Fruit fly (Drosophila melanogaster) whole organism, embryonic: ENCODE data around the gene G6P.

Experiments
- Atf3 ChIP-seq: fragments of 200-800 bp; sonication (Bioruptor generic); optimal IDR thresholded peaks from 3 replicates; lab custom pipeline; 2016; ENCODE audit warnings: missing biosample characterization, missing genetic modification characterization
- B-H2 ChIP-seq: fragments of 200-800 bp; sonication (Bioruptor generic); optimal IDR thresholded peaks from 2 replicates; lab custom pipeline; 2018; ENCODE audit warnings: missing biosample characterization, mild to moderate bottlenecking, missing genetic modification characterization
- CG10147 ChIP-seq: fragments of 200-800 bp; sonication (Bioruptor generic); optimal IDR thresholded peaks from 2 replicates; lab custom pipeline; 2019; ENCODE audit warnings: missing biosample characterization, mild to moderate bottlenecking, missing genetic modification characterization, moderate library complexity
- CG10979 ChIP-seq: fragments of 200-800 bp; sonication (Bioruptor generic); optimal IDR thresholded peaks from 2 replicates; lab custom pipeline; 2018; ENCODE audit warnings: missing biosample characterization, mild to moderate bottlenecking, missing genetic modification characterization, moderate library complexity
- CG11093 ChIP-seq: fragments of 200-800 bp; sonication (Bioruptor generic); IDR thresholded peaks from 3 replicates; pipeline ENCODE4 v1.3.6; 2022; ENCODE audit warnings: missing biosample characterization, missing genetic modification characterization
- CG12299 ChIP-seq: fragments of 200-800 bp; sonication (Bioruptor generic); optimal IDR thresholded peaks from 2 replicates; lab custom pipeline; 2018; ENCODE audit warnings: missing biosample characterization, mild to moderate bottlenecking, missing genetic modification characterization
- CG13296 ChIP-seq: fragments of 200-800 bp; sonication (Bioruptor generic); optimal IDR thresholded peaks from 3 replicates; lab custom pipeline; 2018; ENCODE audit warnings: missing biosample characterization, mild to moderate bottlenecking, missing genetic modification characterization
- CG13424 ChIP-seq: fragments of 200-800 bp; sonication (Bioruptor generic); optimal IDR thresholded peaks from 2 replicates; lab custom pipeline; 2019; ENCODE audit warnings: missing biosample characterization, mild to moderate bottlenecking, missing genetic modification characterization, moderate library complexity
- CG1603 ChIP-seq: fragments of 200-800 bp; sonication (Bioruptor generic); optimal IDR thresholded peaks from 2 replicates; lab custom pipeline; 2019; ENCODE audit warnings: missing biosample characterization, mild to moderate bottlenecking, missing genetic modification characterization, moderate library complexity
- CG17385 ChIP-seq: fragments of 200-800 bp; sonication (Bioruptor generic); optimal IDR thresholded peaks from 3 replicates; lab custom pipeline; 2018; ENCODE audit warnings: missing biosample characterization, mild to moderate bottlenecking, missing genetic modification characterization
- CG17612 ChIP-seq: fragments of 200-800 bp; sonication (Bioruptor generic); IDR thresholded peaks from 2 replicates; pipeline ENCODE4 v1.3.6; 2022; ENCODE audit warnings: missing biosample characterization, missing genetic modification characterization
- CG17829 ChIP-seq: fragments of 200-800 bp; optimal IDR thresholded peaks from 2 replicates; lab custom pipeline; 2019; ENCODE audit warnings: missing biosample characterization, mild to moderate bottlenecking, missing genetic modification characterization, moderate library complexity
- CG2678 ChIP-seq: fragments of 200-800 bp; sonication (Bioruptor generic); optimal IDR thresholded peaks from 3 replicates; lab custom pipeline; 2019; ENCODE audit warnings: missing biosample characterization, mild to moderate bottlenecking, missing genetic modification characterization, moderate library complexity
- CG31365 ChIP-seq: fragments of 200-800 bp; sonication (Bioruptor generic); optimal IDR thresholded peaks from 2 replicates; lab custom pipeline; 2018; ENCODE audit warnings: missing biosample characterization, mild to moderate bottlenecking, missing genetic modification characterization
- CG34224 ChIP-seq: fragments of 200-800 bp; sonication (Bioruptor generic); IDR thresholded peaks from 3 replicates; pipeline ENCODE4 v1.3.6; 2022; ENCODE audit warnings: missing biosample characterization, missing genetic modification characterization; ENCODE audit not compliant: partially characterized antibody
- CG3995 ChIP-seq: fragments of 200-800 bp; sonication (Bioruptor generic); optimal IDR thresholded peaks from 3 replicates; lab custom pipeline; 2016; ENCODE audit warnings: missing biosample characterization, missing genetic modification characterization
- CG4328 ChIP-seq: fragments of 200-800 bp; sonication (Bioruptor generic); optimal IDR thresholded peaks from 3 replicates; lab custom pipeline; 2017; ENCODE audit warnings: missing biosample characterization, missing genetic modification reagents, missing genetic modification characterization
- CG7987 ChIP-seq: fragments of 200-800 bp; sonication (Bioruptor generic); optimal IDR thresholded peaks from 2 replicates; lab custom pipeline; 2018; ENCODE audit warnings: missing biosample characterization, mild to moderate bottlenecking, missing genetic modification characterization, moderate library complexity
- CG9437 ChIP-seq: fragments of 200-800 bp; sonication (Bioruptor generic); optimal IDR thresholded peaks from 2 replicates; lab custom pipeline; 2018; ENCODE audit warnings: missing biosample characterization, mild to moderate bottlenecking, missing genetic modification characterization
- CG9797 ChIP-seq: fragments of 200-800 bp; sonication (Bioruptor generic); optimal IDR thresholded peaks from 3 replicates; lab custom pipeline; 2018; ENCODE audit warnings: missing biosample characterization, mild to moderate bottlenecking, missing genetic modification characterization
- CoRest ChIP-seq: fragments of 200-800 bp; sonication (Bioruptor generic); optimal IDR thresholded peaks from 3 replicates; lab custom pipeline; 2018; ENCODE audit warnings: missing biosample characterization, mild to moderate bottlenecking, missing genetic modification characterization, moderate library complexity
- Elba2 ChIP-seq: fragments of 200-800 bp; sonication (Bioruptor generic); optimal IDR thresholded peaks from 3 replicates; lab custom pipeline; 2016; ENCODE audit warnings: missing biosample characterization, missing genetic modification characterization
- Fer3 ChIP-seq: fragments of 200-800 bp; sonication (Bioruptor generic); optimal IDR thresholded peaks from 2 replicates; lab custom pipeline; 2018; ENCODE audit warnings: missing biosample characterization, mild to moderate bottlenecking, missing genetic modification characterization, moderate library complexity
- HmgZ ChIP-seq: fragments of 200-800 bp; sonication (Bioruptor generic); optimal IDR thresholded peaks from 2 replicates; lab custom pipeline; 2018; ENCODE audit warnings: missing biosample characterization, mild to moderate bottlenecking, missing genetic modification characterization
- Max ChIP-seq: fragments of 200-800 bp; sonication (Bioruptor generic); optimal IDR thresholded peaks from 2 replicates; lab custom pipeline; 2016; ENCODE audit warnings: missing biosample characterization, mild to moderate bottlenecking, missing genetic modification characterization
- Meics ChIP-seq: fragments of 200-800 bp; sonication (Bioruptor generic); optimal IDR thresholded peaks from 2 replicates; lab custom pipeline; 2017; ENCODE audit warnings: missing biosample characterization, mild to moderate bottlenecking, missing genetic modification characterization
- NC2α ChIP-seq: fragments of 200-800 bp; sonication (Bioruptor generic); optimal IDR thresholded peaks from 2 replicates; lab custom pipeline; 2016; ENCODE audit warnings: missing biosample characterization, missing genetic modification characterization
- Ravus ChIP-seq: fragments of 200-800 bp; sonication (Bioruptor generic); IDR thresholded peaks from 2 replicates; pipeline ENCODE4 v1.3.6; 2022; ENCODE audit warnings: missing biosample characterization, missing genetic modification characterization
- Vsx1 ChIP-seq: fragments of 200-800 bp; sonication (Bioruptor generic); optimal IDR thresholded peaks from 2 replicates; lab custom pipeline; 2017; ENCODE audit warnings: missing biosample characterization, mild to moderate bottlenecking, missing genetic modification characterization, missing genetic modification reagents
- YL-1 ChIP-seq: fragments of 200-800 bp; sonication (Bioruptor generic); optimal IDR thresholded peaks from 3 replicates; lab custom pipeline; 2017; ENCODE audit warnings: missing biosample characterization, mild to moderate bottlenecking, missing genetic modification characterization
- ato ChIP-seq: fragments of 200-800 bp; sonication (Bioruptor generic); IDR thresholded peaks from 2 replicates; pipeline ENCODE4 v1.3.6; 2022; ENCODE audit warnings: missing biosample characterization, missing genetic modification characterization; ENCODE audit not compliant: partially characterized antibody
- caup ChIP-seq: fragments of 200-800 bp; sonication (Bioruptor generic); optimal IDR thresholded peaks from 3 replicates; lab custom pipeline; 2017; ENCODE audit warnings: missing biosample characterization, mild to moderate bottlenecking, missing genetic modification characterization, moderate library complexity; ENCODE audit not compliant: severe bottlenecking
- chinmo ChIP-seq: fragments of 200-800 bp; sonication (Bioruptor generic); IDR thresholded peaks from 4 replicates; pipeline ENCODE4 v1.3.6; 2022; ENCODE audit warnings: missing biosample characterization, missing genetic modification characterization; ENCODE audit not compliant: partially characterized antibody
- chm ChIP-seq: fragments of 200-800 bp; sonication (Bioruptor generic); IDR thresholded peaks from 2 replicates; pipeline ENCODE4 v1.3.6; 2022; ENCODE audit warnings: missing biosample characterization, missing genetic modification characterization
- crp ChIP-seq, 2 experiments: fragments of 200-800 bp; sonication (Bioruptor generic); optimal IDR thresholded peaks; 2 replicates in 1 of 2; 3 replicates in 1 of 2; lab custom pipeline; 2017; ENCODE audit warnings: missing biosample characterization in 2 of 2, missing genetic modification characterization in 2 of 2, mild to moderate bottlenecking in 1 of 2, moderate library complexity in 1 of 2
- dm ChIP-seq: fragments of 200-800 bp; sonication (Bioruptor generic); optimal IDR thresholded peaks from 3 replicates; lab custom pipeline; 2016; ENCODE audit warnings: missing biosample characterization, missing genetic modification characterization
- gem ChIP-seq: fragments of 200-800 bp; sonication (Bioruptor generic); optimal IDR thresholded peaks from 2 replicates; lab custom pipeline; 2019; ENCODE audit warnings: missing biosample characterization, mild to moderate bottlenecking, missing genetic modification characterization, moderate library complexity
- gfzf ChIP-seq: fragments of 200-800 bp; sonication (Bioruptor generic); optimal IDR thresholded peaks from 2 replicates; lab custom pipeline; 2016; ENCODE audit warnings: missing biosample characterization, mild to moderate bottlenecking, missing genetic modification characterization, moderate library complexity
- kah ChIP-seq: fragments of 200-800 bp; sonication (Bioruptor generic); optimal IDR thresholded peaks from 2 replicates; lab custom pipeline; 2018; ENCODE audit warnings: missing biosample characterization, mild to moderate bottlenecking, missing genetic modification characterization
- lbe ChIP-seq: fragments of 200-800 bp; sonication (Bioruptor generic); optimal IDR thresholded peaks from 2 replicates; lab custom pipeline; 2016; ENCODE audit warnings: missing biosample characterization, mild to moderate bottlenecking, missing genetic modification characterization
- mld ChIP-seq: fragments of 200-800 bp; sonication (Bioruptor generic); IDR thresholded peaks from 3 replicates; pipeline ENCODE4 v1.3.6; 2022; ENCODE audit warnings: missing biosample characterization, missing genetic modification characterization; ENCODE audit not compliant: partially characterized antibody
- onecut ChIP-seq: fragments of 200-800 bp; sonication (Bioruptor generic); IDR thresholded peaks from 2 replicates; pipeline ENCODE4 v1.3.6; 2022; ENCODE audit warnings: missing biosample characterization, missing genetic modification characterization
- sens ChIP-seq: fragments of 200-800 bp; sonication (Bioruptor generic); peaks from one replicate; lab custom pipeline; 2016; ENCODE audit warnings: missing biosample characterization, missing genetic modification characterization
- sr ChIP-seq: fragments of 200-800 bp; sonication (Bioruptor generic); IDR thresholded peaks from 3 replicates; pipeline ENCODE4 v1.3.6; 2022; ENCODE audit warnings: missing biosample characterization, missing genetic modification characterization
- tin ChIP-seq: fragments of 200-800 bp; sonication (Bioruptor generic); optimal IDR thresholded peaks from 3 replicates; lab custom pipeline; 2016; ENCODE audit warnings: missing biosample characterization, missing genetic modification characterization
- twi ChIP-seq: fragments of 200-800 bp; optimal IDR thresholded peaks from 2 replicates; lab custom pipeline; 2019; ENCODE audit warnings: missing biosample characterization, mild to moderate bottlenecking, missing genetic modification characterization, moderate library complexity
- vnd ChIP-seq: fragments of 200-800 bp; sonication (Bioruptor generic); IDR thresholded peaks from 3 replicates; pipeline ENCODE4 v1.3.6; 2022; ENCODE audit warnings: missing biosample characterization, missing genetic modification characterization; ENCODE audit not compliant: partially characterized antibody
- vvl ChIP-seq: fragments of 200-800 bp; sonication (Bioruptor generic); IDR thresholded peaks from 2 replicates; pipeline ENCODE4 v1.3.6; 2022; ENCODE audit warnings: missing biosample characterization, missing genetic modification characterization
- wdn ChIP-seq: fragments of 200-800 bp; sonication (Bioruptor generic); IDR thresholded peaks from 2 replicates; pipeline ENCODE4 v1.3.6; 2022; ENCODE audit warnings: missing biosample characterization, missing genetic modification characterization

G6P gene

DNA sequence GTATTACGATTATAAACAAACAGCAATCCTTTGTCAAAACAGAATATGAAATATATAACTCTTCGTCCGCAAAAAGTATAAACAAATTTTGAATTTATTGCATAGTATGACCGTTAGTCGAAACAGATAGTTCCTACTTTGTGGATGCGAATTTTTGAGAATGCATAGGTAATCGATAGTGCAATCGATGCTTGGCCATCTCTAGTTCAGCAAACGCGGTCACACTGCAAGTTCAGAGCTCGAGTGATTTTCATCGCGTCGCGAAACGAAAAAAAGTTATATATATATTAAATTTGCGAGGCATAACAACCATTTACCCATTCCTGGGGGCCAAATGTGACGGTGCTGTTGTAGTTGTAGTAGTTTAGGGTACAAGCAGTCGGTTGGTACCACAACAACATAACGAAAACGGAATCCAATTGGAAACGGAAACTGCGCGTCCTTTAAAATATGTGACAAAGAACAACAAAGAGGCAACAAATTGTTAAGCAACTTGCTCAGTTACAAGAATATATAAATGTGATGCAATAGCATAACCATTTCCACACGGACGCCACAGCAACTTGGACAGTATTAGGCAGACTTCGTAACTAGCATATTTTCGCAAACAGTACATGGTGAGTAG, 41.5 kb upstream of the G6P start, which contains the start of gene CG2991 (continued):
- TF ChIP-seq ato (peak; percentile 80), vvl (GFP tag; lab: Robert Waterston, UW) (peak; percentile 55), CG2678 (peak; percentile 12), CG7987 (peak; percentile 36), Meics (GFP tag; lab: Kevin White, UChicago) (peak; percentile 31), CG17385 (GFP tag; lab: Kevin White, UChicago) (peak; percentile 24), Fer3 (tag; lab: Kevin White, UChicago) (peak; percentile 5), CG10147 (GFP tag; lab: Kevin White, UChicago) (peak; percentile 36), CG34224 (GFP tag; lab: Robert Waterston, UW) (peak; percentile 81), crp (GFP tag; optimal IDR thresholded peaks at IDR 0.05; lab: Kevin White, UChicago) (no peak), CG9437 (GFP tag; lab: Kevin White, UChicago) (peak; percentile 19), sens (GFP tag; lab: Kevin White, UChicago) (peak; percentile 82), CG11093 (GFP tag; lab: Robert Waterston, UW) (no peak), CG12299 (tag; lab: Kevin White, UChicago) (peak; percentile 61), CG1603 (tag; lab: Kevin White, UChicago) (peak; percentile 74), CG17612 (GFP tag; lab: Robert Waterston, UW) (no peak), CG9797 (GFP tag; lab: Kevin White, UChicago) (peak; percentile 98), gfzf (GFP tag; lab: Kevin White, UChicago) (peak; percentile 92), twi (no peak), onecut (GFP tag; lab: Robert Waterston, UW) (no peak), CG31365 (tag; lab: Kevin White, UChicago) (peak; percentile 3), tin (GFP tag; lab: Kevin White, UChicago) (no peak), CG17829 (peak; percentile 75), caup (GFP tag; lab: Kevin White, UChicago) (peak; percentile 56), CG13296 (GFP tag; lab: Kevin White, UChicago) (peak; percentile 18), dm (GFP tag; lab: Kevin White, UChicago) (peak; percentile 8), CG3995 (peak; percentile 58), HmgZ (tag; lab: Kevin White, UChicago) (peak; percentile 80), B-H2 (GFP tag; lab: Kevin White, UChicago) (peak; percentile 64), Vsx1 (GFP tag; lab: Kevin White, UChicago) (peak; percentile 34), vnd (GFP tag; lab: Robert Waterston, UW) (peak; percentile 59; the same call in 2 of the 3 replicates), mld (GFP tag; lab: Robert Waterston, UW) (no peak), Elba2 (GFP tag; lab: Kevin White, UChicago) (peak; percentile 91), sr (GFP tag; lab: Robert Waterston, UW) (no peak), wdn (GFP tag; lab: Robert Waterston, UW) (peak; percentile 28; the same call in 1 of the 2 replicates), gem (tag; lab: Kevin White, UChicago) (peak; percentile 11), Max (GFP tag; lab: Kevin White, UChicago) (peak; percentile 40), kah (GFP tag; lab: Kevin White, UChicago) (no peak), CG13424 (peak; percentile 11), CG10979 (tag; lab: Kevin White, UChicago) (peak; percentile 11), NC2α (GFP tag; lab: Kevin White, UChicago) (no peak), chinmo (peak; percentile 90; the same call in 3 of the 4 replicates), lbe (GFP tag; lab: Kevin White, UChicago) (peak; percentile 55), CG4328 (GFP tag; lab: Kevin White, UChicago) (no peak), Atf3 (no peak), Ravus (GFP tag; lab: Robert Waterston, UW) (no peak), CoRest (tag; lab: Kevin White, UChicago) (peak; percentile 16), YL-1 (GFP tag; lab: Kevin White, UChicago) (peak; percentile 69), chm (GFP tag; lab: Robert Waterston, UW) (peak; percentile 74)
